Fruit fly (Drosophila melanogaster) whole organism, prepupa: ENCODE data around the gene Orc5.

Experiments
- Blimp-1 ChIP-seq: fragments of 200-800 bp; sonication (Bioruptor generic); optimal IDR thresholded peaks from 3 replicates; lab custom pipeline; 2017; ENCODE audit warnings: missing biosample characterization, missing genetic modification characterization, mild to moderate bottlenecking, moderate library complexity, missing genetic modification reagents
- CG11902 ChIP-seq: fragments of 200-800 bp; sonication (Bioruptor generic); optimal IDR thresholded peaks from 3 replicates; lab custom pipeline; 2016; ENCODE audit warnings: missing biosample characterization, missing genetic modification characterization
- CG15336 ChIP-seq: fragments of 200-800 bp; sonication (Bioruptor generic); IDR thresholded peaks from 2 replicates; pipeline ENCODE4 v1.3.6; 2022; ENCODE audit warnings: missing biosample characterization, missing genetic modification characterization
- CG1621 ChIP-seq: fragments of 200-800 bp; sonication (Bioruptor generic); optimal IDR thresholded peaks from 3 replicates; lab custom pipeline; 2018; ENCODE audit warnings: missing biosample characterization, mild to moderate bottlenecking, missing genetic modification characterization
- CG16779 ChIP-seq: fragments of 200-800 bp; sonication (Bioruptor generic); optimal IDR thresholded peaks from 3 replicates; lab custom pipeline; 2017; ENCODE audit warnings: missing biosample characterization, mild to moderate bottlenecking, missing genetic modification characterization
- CG3032 ChIP-seq: fragments of 200-800 bp; optimal IDR thresholded peaks from 2 replicates; lab custom pipeline; 2019; ENCODE audit warnings: missing biosample characterization, mild to moderate bottlenecking, missing genetic modification characterization, moderate library complexity
- CG32006 ChIP-seq: fragments of 200-800 bp; sonication (Bioruptor generic); optimal IDR thresholded peaks from 3 replicates; lab custom pipeline; 2017; ENCODE audit warnings: missing biosample characterization, mild to moderate bottlenecking, missing genetic modification characterization
- CG6163 ChIP-seq: fragments of 200-800 bp; sonication (Bioruptor generic); IDR thresholded peaks from 3 replicates; pipeline ENCODE4 v1.3.6; 2022; ENCODE audit warnings: missing biosample characterization, missing genetic modification characterization
- CG6808 ChIP-seq: fragments of 200-800 bp; sonication (Bioruptor generic); optimal IDR thresholded peaks from 3 replicates; lab custom pipeline; 2017; ENCODE audit warnings: missing biosample characterization, missing genetic modification characterization, mild to moderate bottlenecking, moderate library complexity, missing genetic modification reagents
- CG6854 ChIP-seq: fragments of 200-800 bp; sonication (Bioruptor generic); optimal IDR thresholded peaks from 2 replicates; lab custom pipeline; 2017; ENCODE audit warnings: missing biosample characterization, mild to moderate bottlenecking, missing genetic modification characterization
- CG7368 ChIP-seq: fragments of 200-800 bp; sonication (Bioruptor generic); optimal IDR thresholded peaks from 3 replicates; lab custom pipeline; 2016; ENCODE audit warnings: missing biosample characterization, missing genetic modification characterization
- CG8119 ChIP-seq: fragments of 200-800 bp; sonication (Bioruptor generic); IDR thresholded peaks from 3 replicates; pipeline ENCODE4 v1.3.6; 2022; ENCODE audit warnings: missing biosample characterization, missing genetic modification characterization
- CG8319 ChIP-seq: fragments of 200-800 bp; sonication (Bioruptor generic); optimal IDR thresholded peaks from 3 replicates; lab custom pipeline; 2016; ENCODE audit warnings: missing biosample characterization, missing genetic modification characterization
- Eip78C ChIP-seq: fragments of 200-800 bp; sonication (Bioruptor generic); peaks from one replicate; lab custom pipeline; 2016; ENCODE audit warnings: missing biosample characterization, missing genetic modification characterization
- Eip93F ChIP-seq: fragments of 200-800 bp; sonication (Bioruptor generic); optimal IDR thresholded peaks from 2 replicates; lab custom pipeline; 2016; ENCODE audit warnings: missing biosample characterization, mild to moderate bottlenecking, missing genetic modification characterization
- Ets21C ChIP-seq: fragments of 200-800 bp; sonication (Bioruptor generic); optimal IDR thresholded peaks from 3 replicates; lab custom pipeline; 2016; ENCODE audit warnings: missing biosample characterization, missing genetic modification characterization
- Hr39 ChIP-seq: fragments of 200-800 bp; sonication (Bioruptor generic); optimal IDR thresholded peaks from 2 replicates; lab custom pipeline; 2016; ENCODE audit warnings: missing biosample characterization, missing genetic modification characterization
- Lpt ChIP-seq: fragments of 200-800 bp; sonication (Bioruptor generic); optimal IDR thresholded peaks from 3 replicates; lab custom pipeline; 2016; ENCODE audit warnings: missing biosample characterization, missing genetic modification characterization
- Met ChIP-seq: fragments of 200-800 bp; sonication (Bioruptor generic); optimal IDR thresholded peaks from 3 replicates; lab custom pipeline; 2016; ENCODE audit warnings: missing biosample characterization, missing genetic modification characterization
- OdsH ChIP-seq: fragments of 200-800 bp; sonication (Bioruptor generic); optimal IDR thresholded peaks from 3 replicates; lab custom pipeline; 2016; ENCODE audit warnings: missing biosample characterization, missing genetic modification characterization
- Sox14 ChIP-seq: fragments of 200-800 bp; sonication (Bioruptor generic); optimal IDR thresholded peaks from 3 replicates; lab custom pipeline; 2016; ENCODE audit warnings: missing biosample characterization, missing genetic modification characterization
- acj6 ChIP-seq: fragments of 200-800 bp; sonication (Bioruptor generic); optimal IDR thresholded peaks from 3 replicates; lab custom pipeline; 2016; ENCODE audit warnings: missing biosample characterization, missing genetic modification characterization
- cyc ChIP-seq: fragments of 200-800 bp; sonication (Bioruptor generic); optimal IDR thresholded peaks from 3 replicates; lab custom pipeline; 2016; ENCODE audit warnings: missing biosample characterization, missing genetic modification characterization
- dsx ChIP-seq: fragments of 200-800 bp; optimal IDR thresholded peaks from 3 replicates; lab custom pipeline; 2019; ENCODE audit warnings: missing biosample characterization, mild to moderate bottlenecking, missing genetic modification characterization, moderate library complexity; ENCODE audit not compliant: poor library complexity, severe bottlenecking
- eg ChIP-seq: fragments of 200-800 bp; sonication (Bioruptor generic); IDR thresholded peaks from 3 replicates; pipeline ENCODE4 v1.3.6; 2022; ENCODE audit warnings: missing biosample characterization, missing genetic modification characterization
- fd59A ChIP-seq: fragments of 200-800 bp; sonication (Bioruptor generic); optimal IDR thresholded peaks from 2 replicates; lab custom pipeline; 2017; ENCODE audit warnings: missing biosample characterization, mild to moderate bottlenecking, missing genetic modification characterization, missing genetic modification reagents
- net ChIP-seq: fragments of 200-800 bp; sonication (Bioruptor generic); optimal IDR thresholded peaks from 3 replicates; lab custom pipeline; 2016; ENCODE audit warnings: missing biosample characterization, missing genetic modification characterization
- pdm3 ChIP-seq: fragments of 200-800 bp; sonication (Bioruptor generic); optimal IDR thresholded peaks from 3 replicates; lab custom pipeline; 2016; ENCODE audit warnings: missing biosample characterization, missing genetic modification characterization
- salr ChIP-seq, 2 experiments: fragments of 200-800 bp; sonication (Bioruptor generic); optimal IDR thresholded peaks; 3 replicates each; lab custom pipeline; 2016 to 2018; ENCODE audit warnings: missing biosample characterization in 2 of 2, missing genetic modification characterization in 2 of 2, mild to moderate bottlenecking in 1 of 2
- spab ChIP-seq: fragments of 200-800 bp; sonication (Bioruptor generic); optimal IDR thresholded peaks from 2 replicates; lab custom pipeline; 2017; ENCODE audit warnings: missing biosample characterization, mild to moderate bottlenecking, missing genetic modification characterization, missing genetic modification reagents
- ss ChIP-seq, 2 experiments: fragments of 200-800 bp; sonication (Bioruptor generic); optimal IDR thresholded peaks; 2 replicates in 1 of 2; 3 replicates in 1 of 2; lab custom pipeline; 2017 to 2018; ENCODE audit warnings: mild to moderate bottlenecking in 2 of 2, missing biosample characterization in 2 of 2, missing genetic modification characterization in 2 of 2, moderate library complexity in 1 of 2

Gene Orc5

dm6 chr2L:13878801-13879200, 49.2 kb downstream of the Orc5 start (continued):
- TF ChIP-seq CG6808 (GFP tag; lab: Kevin White, UChicago) (no peak), CG6163 (peak; percentile 41; the same call in 2 of the 3 replicates), spab (GFP tag; lab: Kevin White, UChicago) (no peak), net (GFP tag; lab: Kevin White, UChicago) (peak; percentile 7), Hr39 (GFP tag; lab: Kevin White, UChicago) (no peak), CG7368 (GFP tag; lab: Kevin White, UChicago) (peak; percentile 18), CG11902 (GFP tag; lab: Kevin White, UChicago) (no peak), Eip93F (GFP tag; lab: Kevin White, UChicago) (no peak), salr (GFP tag; optimal IDR thresholded peaks at IDR 0.05; lab: Kevin White, UChicago) (no peak), Ets21C (GFP tag; lab: Kevin White, UChicago) (no peak), ss (GFP tag; optimal IDR thresholded peaks at IDR 0.05; lab: Kevin White, UChicago) (peak; percentile 12 to 25), Lpt (GFP tag; lab: Kevin White, UChicago) (no peak), pdm3 (GFP tag; lab: Kevin White, UChicago) (no peak), CG8319 (GFP tag; lab: Kevin White, UChicago) (no peak), CG16779 (tag; lab: Kevin White, UChicago) (peak; percentile 30), fd59A (GFP tag; lab: Kevin White, UChicago) (no peak), CG6854 (GFP tag; lab: Kevin White, UChicago) (peak; percentile 43), CG32006 (GFP tag; lab: Kevin White, UChicago) (no peak), Met (GFP tag; lab: Kevin White, UChicago) (no peak), CG3032 (no peak), Sox14 (no peak), CG8119 (GFP tag; lab: Robert Waterston, UW) (no peak; the same call in 2 of the 3 replicates), acj6 (GFP tag; lab: Kevin White, UChicago) (no peak), CG1621 (tag; lab: Kevin White, UChicago) (no peak), cyc (GFP tag; lab: Kevin White, UChicago) (no peak), CG15336 (GFP tag; lab: Robert Waterston, UW) (no peak), OdsH (GFP tag; lab: Kevin White, UChicago) (no peak), eg (GFP tag; lab: Robert Waterston, UW) (peak; percentile 64; the same call in 2 of the 3 replicates), dsx (GFP tag; lab: Kevin White, UChicago) (peak; percentile 39), Blimp-1 (GFP tag; lab: Kevin White, UChicago) (no peak), Eip78C (GFP tag; lab: Kevin White, UChicago) (no peak)
